Worm (Caenorhabditis elegans) whole organism, L4/young adult: Measurements from ENCODE around the gene vps-54.

Experiments
- dao-5 ChIP-seq: sonication (generic microtip); optimal IDR thresholded peaks from 2 replicates; lab custom pipeline; 2016; ENCODE audit warnings: missing genotype, missing genetic modification characterization, moderate library complexity, missing compliant biosample characterization
- him-1 ChIP-seq: sonication (generic microtip); optimal IDR thresholded peaks from 2 replicates; lab custom pipeline; 2016; ENCODE audit warnings: missing genotype, missing genetic modification reagents, missing genetic modification characterization, missing compliant biosample characterization

ce11 chrV:10597234-10597633 lies 21.0 kb upstream of the vps-54 start, which contains the start of gene T21C9.13:
- no peak for TF ChIP-seq him-1 (tag; lab: Kevin White, UChicago)
- no peak for TF ChIP-seq dao-5 (tag; lab: Kevin White, UChicago)
